Worm (Caenorhabditis elegans) whole organism, L2 larva: Measurements from ENCODE around the gene F38E1.6.
A peak's percentile ranks its signal among the peaks of the same experiment; 100 is the strongest.
"Not testable (repeated sequence)": the region's sequence is repeated elsewhere in the genome, so short reads cannot be mapped to it uniquely, and the experiment has no call there.

ENCODE experiments used
- C34F6.9 ChIP-seq: fragments of 150-350 bp; optimal IDR thresholded peaks from 2 replicates; lab custom pipeline; 2014; ENCODE audit warnings: missing biosample characterization, missing genetic modification characterization
- F13H6.1 ChIP-seq: sonication (generic microtip); optimal IDR thresholded peaks from 2 replicates; lab custom pipeline; 2016; ENCODE audit warnings: missing genetic modification characterization, missing compliant biosample characterization
- R02D3.7 ChIP-seq: fragments of 150-350 bp; optimal IDR thresholded peaks from 2 replicates; lab custom pipeline; 2014; ENCODE audit warnings: missing biosample characterization, missing genetic modification characterization
- Y55F3AM.14 ChIP-seq: fragments of 200-800 bp; sonication (Bioruptor generic); optimal IDR thresholded peaks from 2 replicates; lab custom pipeline; 2018; ENCODE audit warnings: mild to moderate bottlenecking, missing genetic modification characterization, missing compliant biosample characterization
- ZK546.5 ChIP-seq: sonication (generic microtip); optimal IDR thresholded peaks from 2 replicates; lab custom pipeline; 2017; ENCODE audit warnings: missing biosample characterization, missing genetic modification characterization
- alr-1 ChIP-seq: fragments of 150-350 bp; optimal IDR thresholded peaks from 2 replicates; lab custom pipeline; 2014; ENCODE audit warnings: missing biosample characterization, missing genetic modification characterization
- ama-1 ChIP-seq: fragments of 150-350 bp; optimal IDR thresholded peaks from 2 replicates; lab custom pipeline; 2018; ENCODE audit warnings: inconsistent platforms
- blmp-1 ChIP-seq: sonication (generic microtip); optimal IDR thresholded peaks from 2 replicates; lab custom pipeline; 2017; ENCODE audit warnings: missing genetic modification characterization, mild to moderate bottlenecking, missing compliant biosample characterization, antibody characterized with exemption, moderate library complexity; ENCODE audit not compliant: insufficient read depth
- ceh-16 ChIP-seq: fragments of 150-350 bp; optimal IDR thresholded peaks from 2 replicates; lab custom pipeline; 2014; ENCODE audit warnings: missing biosample characterization, missing genetic modification characterization
- ceh-82 ChIP-seq: fragments of 150-350 bp; optimal IDR thresholded peaks from 2 replicates; lab custom pipeline; 2014; ENCODE audit warnings: missing biosample characterization, missing genetic modification characterization
- crh-2 ChIP-seq: sonication (generic microtip); optimal IDR thresholded peaks from 2 replicates; lab custom pipeline; 2017; ENCODE audit warnings: missing biosample characterization, missing genetic modification characterization
- dmd-4 ChIP-seq: sonication (generic microtip); optimal IDR thresholded peaks from 2 replicates; lab custom pipeline; 2017; ENCODE audit warnings: missing biosample characterization, missing genetic modification characterization
- egl-27 ChIP-seq: sonication (generic microtip); optimal IDR thresholded peaks from 3 replicates; lab custom pipeline; 2017; ENCODE audit warnings: missing biosample characterization, missing genetic modification reagents, missing genetic modification characterization
- elt-1 ChIP-seq: fragments of 150-350 bp; optimal IDR thresholded peaks from 2 replicates; lab custom pipeline; 2014; ENCODE audit warnings: missing biosample characterization, missing genetic modification characterization
- elt-3 ChIP-seq: sonication (generic microtip); optimal IDR thresholded peaks from 2 replicates; lab custom pipeline; 2017; ENCODE audit warnings: missing biosample characterization, missing genetic modification characterization
- lin-11 ChIP-seq: fragments of 150-350 bp; sonication (generic microtip); optimal IDR thresholded peaks from 2 replicates; lab custom pipeline; 2014; ENCODE audit warnings: missing biosample characterization, missing genetic modification characterization, inconsistent platforms, mixed read lengths
- lsy-2 ChIP-seq, 2 experiments: fragments of 150-350 bp in 1 of 2; sonication (generic microtip) in 1 of 2; optimal IDR thresholded peaks; 2 replicates each; lab custom pipeline; 2014 to 2017; ENCODE audit warnings: missing biosample characterization in 2 of 2, missing genetic modification characterization in 2 of 2
- mab-5 ChIP-seq: fragments of 150-350 bp; optimal IDR thresholded peaks from 2 replicates; lab custom pipeline; 2014; ENCODE audit warnings: missing biosample characterization, missing genetic modification characterization
- mbf-1 ChIP-seq: sonication (generic microtip); optimal IDR thresholded peaks from 2 replicates; lab custom pipeline; 2017; ENCODE audit warnings: missing biosample characterization, missing genetic modification characterization
- nhr-10 ChIP-seq: sonication (generic microtip); optimal IDR thresholded peaks from 2 replicates; lab custom pipeline; 2017; ENCODE audit warnings: missing biosample characterization, missing genetic modification characterization
- nhr-11 ChIP-seq: fragments of 150-350 bp; optimal IDR thresholded peaks from 2 replicates; lab custom pipeline; 2014; ENCODE audit warnings: missing biosample characterization, missing genetic modification characterization
- nhr-12 ChIP-seq: fragments of 150-350 bp; optimal IDR thresholded peaks from 2 replicates; lab custom pipeline; 2014; ENCODE audit warnings: missing biosample characterization, missing genetic modification characterization
- nhr-129 ChIP-seq: fragments of 150-350 bp; optimal IDR thresholded peaks from 2 replicates; lab custom pipeline; 2014; ENCODE audit warnings: missing biosample characterization, missing genetic modification characterization
- nhr-21 ChIP-seq: fragments of 150-350 bp; optimal IDR thresholded peaks from 2 replicates; lab custom pipeline; 2014; ENCODE audit warnings: missing biosample characterization, missing genetic modification characterization
- nhr-23 ChIP-seq: fragments of 150-350 bp; optimal IDR thresholded peaks from 2 replicates; lab custom pipeline; 2014; ENCODE audit warnings: missing biosample characterization, missing genetic modification reagents, missing genetic modification characterization
- nhr-237 ChIP-seq: fragments of 150-350 bp; optimal IDR thresholded peaks from 2 replicates; lab custom pipeline; 2014; ENCODE audit warnings: missing biosample characterization, missing genetic modification characterization
- nhr-6 ChIP-seq: fragments of 150-350 bp; optimal IDR thresholded peaks from 2 replicates; lab custom pipeline; 2014; ENCODE audit warnings: missing biosample characterization, missing genetic modification characterization
- sem-4 ChIP-seq: fragments of 150-350 bp; optimal IDR thresholded peaks from 2 replicates; lab custom pipeline; 2014; ENCODE audit warnings: missing biosample characterization, missing genetic modification reagents, missing genetic modification characterization
- sma-9 ChIP-seq, 2 experiments: fragments of 150-350 bp in 1 of 2; sonication (generic microtip) in 1 of 2; optimal IDR thresholded peaks; 2 replicates each; lab custom pipeline; 2014 to 2016; ENCODE audit warnings: missing genetic modification characterization in 2 of 2, mild to moderate bottlenecking in 1 of 2, missing biosample characterization in 1 of 2, missing compliant biosample characterization in 1 of 2, missing genetic modification reagents in 1 of 2, moderate library complexity in 1 of 2
- snpc-4 ChIP-seq: fragments of 150-350 bp; optimal IDR thresholded peaks from 2 replicates; lab custom pipeline; 2014; ENCODE audit warnings: missing biosample characterization, missing genetic modification characterization
- unc-39 ChIP-seq: fragments of 150-350 bp; optimal IDR thresholded peaks from 2 replicates; lab custom pipeline; 2014; ENCODE audit warnings: missing biosample characterization, missing genetic modification characterization
- unc-55 ChIP-seq: fragments of 150-350 bp; sonication (generic microtip); optimal IDR thresholded peaks from 3 replicates; lab custom pipeline; 2014; ENCODE audit warnings: missing biosample characterization, missing genetic modification reagents, missing genetic modification characterization
- zag-1 ChIP-seq: fragments of 150-350 bp; optimal IDR thresholded peaks from 2 replicates; lab custom pipeline; 2014; ENCODE audit warnings: missing biosample characterization, missing genetic modification characterization
- ztf-1 ChIP-seq: fragments of 200-800 bp; sonication (Bioruptor generic); conservative IDR thresholded peaks from 2 replicates; pipeline ENCODE4 v1.3.6; 2022; ENCODE audit warnings: missing genetic modification characterization, missing compliant biosample characterization
- ztf-11 ChIP-seq: sonication (generic microtip); optimal IDR thresholded peaks from 2 replicates; lab custom pipeline; 2017; ENCODE audit warnings: missing biosample characterization, missing genetic modification characterization
- ztf-4 ChIP-seq: fragments of 150-350 bp; optimal IDR thresholded peaks from 2 replicates; lab custom pipeline; 2014; ENCODE audit warnings: missing biosample characterization, missing genetic modification characterization

The F38E1.6 gene

DNA sequence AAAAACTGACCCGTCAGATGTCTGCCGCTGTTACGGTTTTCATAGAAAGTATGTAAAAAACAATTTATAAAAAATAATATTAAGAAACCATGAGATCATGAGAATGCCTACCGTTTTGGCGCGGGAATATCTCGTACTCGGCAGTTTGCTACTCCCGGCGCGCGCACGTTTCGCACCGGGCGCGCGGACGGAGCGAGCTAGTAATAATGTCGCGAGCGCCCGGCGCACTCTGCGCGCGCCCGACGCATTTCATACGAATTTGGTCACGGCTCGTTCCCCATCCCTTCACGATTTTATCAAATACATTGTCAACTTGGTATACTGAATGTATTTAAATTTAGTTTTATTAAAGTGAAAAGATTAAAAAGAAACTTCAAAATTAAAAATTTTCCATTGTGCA lies 34.0 kb upstream of the F38E1.6 start:
- TF ChIP-seq sem-4 (tag; lab: Kevin White, UChicago) = no peak
- TF ChIP-seq egl-27 = no peak
- no peak for TF ChIP-seq unc-39
- no peak for TF ChIP-seq ZK546.5 (tag; lab: Kevin White, UChicago)
- TF ChIP-seq F13H6.1 (tag; lab: Kevin White, UChicago) = no peak
- no peak for TF ChIP-seq lin-11 (tag; lab: Kevin White, UChicago)
- TF ChIP-seq alr-1 = no peak
- TF ChIP-seq crh-2 (tag; lab: Kevin White, UChicago) = no peak
- no peak for TF ChIP-seq nhr-129
- TF ChIP-seq elt-3 = no peak
- no peak for TF ChIP-seq ztf-4 (tag; lab: Kevin White, UChicago)

DNA sequence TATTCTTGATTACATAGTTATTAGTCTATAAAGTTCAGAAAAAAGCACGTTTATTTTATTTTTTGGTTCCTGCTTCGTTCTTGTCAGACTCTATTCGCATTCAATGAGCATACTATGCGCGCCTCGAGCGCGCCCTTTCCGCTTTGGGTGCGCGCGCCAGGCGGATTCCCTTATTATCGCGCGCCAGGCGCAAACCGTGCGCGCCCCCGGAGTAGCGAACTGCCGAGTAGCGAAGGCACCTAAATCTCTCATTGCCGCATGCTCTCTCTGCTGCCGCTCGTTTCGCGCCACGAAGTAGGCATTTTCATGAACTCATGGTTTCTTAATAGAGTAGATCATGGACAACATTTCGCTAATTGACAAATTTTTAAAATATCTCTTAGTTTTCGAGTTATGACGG lies 32.8 kb upstream of the F38E1.6 start:
- TF ChIP-seq elt-1 (tag; lab: Kevin White, UChicago) (no peak), crh-2 (tag; lab: Kevin White, UChicago) (no peak), nhr-6 (tag; lab: Kevin White, UChicago) (no peak), nhr-23 (tag; lab: Kevin White, UChicago) (no peak), lin-11 (tag; lab: Kevin White, UChicago) (no peak), ZK546.5 (tag; lab: Kevin White, UChicago) (no peak), sem-4 (tag; lab: Kevin White, UChicago) (no peak), ztf-1 (GFP tag; lab: Robert Waterston, UW) (no peak), dmd-4 (tag; lab: Kevin White, UChicago) (no peak), sma-9 (GFP tag; optimal IDR thresholded peaks at IDR 0.05; lab: Kevin White, UChicago) (no peak), sma-9 (tag; optimal IDR thresholded peaks at IDR 0.05; lab: Kevin White, UChicago) (no peak), nhr-12 (no peak), R02D3.7 (no peak)

ce11 chrV:8334360-8334759 lies 25.5 kb upstream of the F38E1.6 start, which contains the start of gene tmd-2:
Gene tmd-2, plus strand, starts transcription at chrV:8334660.
- no peak for TF ChIP-seq lsy-2 (tag; optimal IDR thresholded peaks at IDR 0.05; lab: Kevin White, UChicago)
- TF ChIP-seq crh-2 (tag; lab: Kevin White, UChicago) = no peak
- TF ChIP-seq Y55F3AM.14 (GFP tag; lab: Kevin White, UChicago) = no peak
- no peak for TF ChIP-seq mbf-1 (tag; lab: Kevin White, UChicago)
- TF ChIP-seq snpc-4 (tag; lab: Kevin White, UChicago) = no peak
- no peak for TF ChIP-seq ceh-82 (tag; lab: Kevin White, UChicago)
- no peak for TF ChIP-seq ztf-1 (GFP tag; lab: Robert Waterston, UW)
- TF ChIP-seq elt-3 = no peak
- no peak for TF ChIP-seq ztf-11 (tag; lab: Kevin White, UChicago)
- TF ChIP-seq nhr-10 = no peak

ce11 chrV:8335620-8336019 lies 24.3 kb upstream of the F38E1.6 start:
- TF ChIP-seq nhr-129 = peak; percentile 20
- no peak for TF ChIP-seq unc-55 (GFP tag; lab: Kevin White, UChicago)
- no peak for TF ChIP-seq sem-4 (tag; lab: Kevin White, UChicago)
- peak; percentile 31 for TF ChIP-seq blmp-1 (tag; lab: Kevin White, UChicago)
- peak; percentile 31 for TF ChIP-seq C34F6.9
- TF ChIP-seq sma-9 (GFP tag; optimal IDR thresholded peaks at IDR 0.05; lab: Kevin White, UChicago) = peak; percentile 23
- TF ChIP-seq sma-9 (tag; optimal IDR thresholded peaks at IDR 0.05; lab: Kevin White, UChicago) = no peak
- TF ChIP-seq mab-5 (tag; lab: Kevin White, UChicago) = no peak

- TF ChIP-seq nhr-11 (tag; lab: Kevin White, UChicago); egl-27; nhr-129: not testable (repeated sequence)
Observed at ce11 chrV:8340924-8341323, 19.0 kb upstream of the F38E1.6 start, which contains the start of gene C08D8.7. Gene C08D8.7, plus strand, starts transcription at chrV:8341224.

- TF ChIP-seq sem-4 (tag; lab: Kevin White, UChicago) (no peak), lin-11 (tag; lab: Kevin White, UChicago) (no peak), zag-1 (tag; lab: Kevin White, UChicago) (no peak), ceh-16 (tag; lab: Kevin White, UChicago) (no peak), R02D3.7 (no peak), nhr-21 (tag; lab: Kevin White, UChicago) (no peak), nhr-23 (tag; lab: Kevin White, UChicago) (no peak), ZK546.5 (tag; lab: Kevin White, UChicago) (no peak), dmd-4 (tag; lab: Kevin White, UChicago) (no peak), sma-9 (GFP tag; optimal IDR thresholded peaks at IDR 0.05; lab: Kevin White, UChicago) (no peak), sma-9 (tag; optimal IDR thresholded peaks at IDR 0.05; lab: Kevin White, UChicago) (no peak), nhr-6 (tag; lab: Kevin White, UChicago) (no peak), Y55F3AM.14 (GFP tag; lab: Kevin White, UChicago) (no peak), crh-2 (tag; lab: Kevin White, UChicago) (no peak), nhr-237 (tag; lab: Kevin White, UChicago) (no peak), nhr-11 (tag; lab: Kevin White, UChicago) (no peak), ama-1 (lab: Kevin White, UChicago) (no peak)
Observed at ce11 chrV:8342416-8342815, 17.5 kb upstream of the F38E1.6 start.
